Worm (Caenorhabditis elegans): ENCODE measurements around the gene srm-5.

DNA sequence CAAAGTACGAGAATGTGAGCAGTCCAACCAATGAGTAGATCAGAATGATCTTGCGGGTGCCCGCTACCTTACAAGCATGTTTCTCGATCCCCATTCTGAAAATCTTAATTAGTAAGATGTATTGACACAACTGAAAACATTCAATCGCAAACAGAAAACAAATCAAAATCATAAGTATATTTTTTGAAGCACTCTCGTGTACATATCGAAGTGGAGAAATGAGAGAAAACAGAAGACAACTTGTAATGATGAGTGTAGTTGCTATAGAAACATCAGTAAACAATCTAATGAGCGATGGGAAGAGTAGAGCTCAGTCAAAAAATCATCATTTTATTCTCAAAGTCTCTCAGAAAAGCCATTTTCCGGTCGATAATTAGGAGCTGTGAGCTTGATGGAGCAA lies 22.3 kb upstream of the srm-5 start, which contains the start of gene F14D7.8:
- TF ChIP-seq let-607 (tag; optimal IDR thresholded peaks at IDR 0.05), result no peak
- TF ChIP-seq madf-10 (tag; optimal IDR thresholded peaks at IDR 0.05), result no peak
- TF ChIP-seq ekl-4 (GFP tag; IDR thresholded peaks at IDR 0.05), result no peak
- no peak for TF ChIP-seq die-1 (tag; optimal IDR thresholded peaks at IDR 0.05)
- TF ChIP-seq lin-54 (GFP tag; optimal IDR thresholded peaks at IDR 0.05), result no peak
- no peak for TF ChIP-seq dpl-1 (GFP tag; optimal IDR thresholded peaks at IDR 0.05)
- TF ChIP-seq lsl-1 (GFP tag; optimal IDR thresholded peaks at IDR 0.05), result no peak
- no peak for TF ChIP-seq ztf-25 (GFP tag; IDR thresholded peaks at IDR 0.05)
- no peak for TF ChIP-seq unc-130 (GFP tag; optimal IDR thresholded peaks at IDR 0.05)
